ENCODE assay signal across 4 worm cellular contexts in the genomic region with DNA sequence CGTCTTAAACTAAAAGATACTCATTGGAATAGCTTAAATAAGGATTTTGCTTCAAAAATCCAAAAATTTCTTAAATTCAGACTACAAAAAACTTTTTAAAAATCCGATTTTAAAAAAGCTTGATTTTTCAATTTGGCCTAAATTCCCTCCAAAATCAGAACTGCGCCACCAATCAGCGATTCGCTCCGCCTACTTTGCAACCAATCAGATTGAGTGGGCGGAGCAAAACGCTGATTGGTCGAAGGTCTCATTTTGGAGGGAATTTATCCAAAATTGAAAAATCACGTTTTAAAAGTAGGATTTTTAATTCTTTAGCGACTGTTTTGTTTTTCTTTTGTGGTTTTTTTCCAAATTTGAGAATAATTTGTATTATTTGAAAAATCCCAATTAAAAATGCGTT.
A peak's percentile ranks its signal among the peaks of the same experiment; 100 is the strongest.
TF ChIP-seq lines count a peak whose summit lies in the region.

No protein-coding gene starts in this region.

TF ChIP-seq in whole organism, L3 larva, 47 proteins besides CTCF, POLR2A, EP300 and RAD21:
- TF ChIP-seq unc-62 (GFP tag; optimal IDR thresholded peaks at IDR 0.05; lab: Kevin White, UChicago) (no peak), nfya-1 (tag; optimal IDR thresholded peaks at IDR 0.05; lab: Kevin White, UChicago; ENCODE audit: insufficient read depth) (peak; percentile 96), nhr-28 (tag; optimal IDR thresholded peaks at IDR 0.05; lab: Kevin White, UChicago) (no peak), ceh-82 (tag; optimal IDR thresholded peaks at IDR 0.05; lab: Kevin White, UChicago) (no peak), zag-1 (tag; optimal IDR thresholded peaks at IDR 0.05; lab: Kevin White, UChicago) (no peak)

TF ChIP-seq in whole organism, L4 larva, 104 proteins besides CTCF, POLR2A, EP300 and RAD21:
- TF ChIP-seq aha-1 (tag; lab: Kevin White, UChicago) (peak; percentile 77), jun-1 (tag; optimal IDR thresholded peaks at IDR 0.05; lab: Kevin White, UChicago) (no peak)
TF ChIP-seq in whole organism, L4 larva: peak in this region for 1.

TF ChIP-seq in whole organism, late embryonic, 69 proteins besides CTCF, POLR2A, EP300 and RAD21:
- TF ChIP-seq nfya-1 (tag; optimal IDR thresholded peaks at IDR 0.05; lab: Kevin White, UChicago) (peak; percentile 97), ceh-18 (tag; optimal IDR thresholded peaks at IDR 0.05; lab: Kevin White, UChicago) (no peak)

TF ChIP-seq in whole organism, young adult, 124 proteins besides CTCF, POLR2A, EP300 and RAD21:
- TF ChIP-seq lsl-1 (GFP tag; optimal IDR thresholded peaks at IDR 0.05; lab: Kevin White, UChicago) (no peak), nfyb-1 (GFP tag; IDR thresholded peaks at IDR 0.05; lab: Robert Waterston, UW) (0 out of 2 replicates have a peak, but pooled peaks have one; percentile 21), ama-1 (optimal IDR thresholded peaks at IDR 0.05; lab: Kevin White, UChicago) (no peak), ama-1 (GFP tag; optimal IDR thresholded peaks at IDR 0.05; lab: Kevin White, UChicago) (no peak), B0019.2 (GFP tag; conservative IDR thresholded peaks at IDR 0.05; lab: Robert Waterston, UW) (no peak), bed-2 (GFP tag; IDR thresholded peaks at IDR 0.05; lab: Robert Waterston, UW) (no peak), F22D6.2 (tag; optimal IDR thresholded peaks at IDR 0.05; lab: Kevin White, UChicago) (no peak)
